Worm (Caenorhabditis elegans) whole organism, early embryonic: Measurements from ENCODE around the gene C56C10.9.

Source experiments
- F13C5.2 ChIP-seq: sonication (generic microtip); optimal IDR thresholded peaks from 2 replicates; lab custom pipeline; 2017; ENCODE audit warnings: mild to moderate bottlenecking, missing genetic modification characterization, inconsistent platforms, missing compliant biosample characterization
- ama-1 ChIP-seq: fragments of 150-350 bp; optimal IDR thresholded peaks from 2 replicates; lab custom pipeline; 2014
- ceh-13 ChIP-seq: fragments of 200-800 bp; sonication (Bioruptor generic); optimal IDR thresholded peaks from 2 replicates; lab custom pipeline; 2018; ENCODE audit warnings: mild to moderate bottlenecking, missing genetic modification characterization, missing compliant biosample characterization
- ceh-36 ChIP-seq: sonication (generic microtip); optimal IDR thresholded peaks from 2 replicates; lab custom pipeline; 2016; ENCODE audit warnings: missing genetic modification characterization, inconsistent platforms, missing compliant biosample characterization
- ets-7 ChIP-seq: sonication (generic microtip); optimal IDR thresholded peaks from 2 replicates; lab custom pipeline; 2016; ENCODE audit warnings: missing genotype, missing genetic modification characterization, missing compliant biosample characterization
- flt-1 ChIP-seq: fragments of 200-800 bp; sonication (Bioruptor generic); IDR thresholded peaks from 2 replicates; pipeline ENCODE4 v1.3.6; 2022; ENCODE audit warnings: missing genetic modification characterization, missing compliant biosample characterization
- hmg-4 ChIP-seq: fragments of 200-800 bp; sonication (Bioruptor generic); optimal IDR thresholded peaks from 2 replicates; lab custom pipeline; 2018; ENCODE audit warnings: mild to moderate bottlenecking, missing genetic modification characterization, missing compliant biosample characterization
- scrt-1 ChIP-seq: fragments of 200-800 bp; sonication (Bioruptor generic); IDR thresholded peaks from 2 replicates; pipeline ENCODE4 v1.3.6; 2022; ENCODE audit warnings: missing genetic modification characterization, missing compliant biosample characterization
- tbx-11 ChIP-seq: fragments of 200-800 bp; sonication (Bioruptor generic); IDR thresholded peaks from 2 replicates; pipeline ENCODE4 v1.3.6; 2022; ENCODE audit warnings: missing genetic modification characterization, missing compliant biosample characterization

ce11 chrII:6558887-6559286, 33.3 kb downstream of the C56C10.9 start:
- TF ChIP-seq ceh-36 (tag; lab: Kevin White, UChicago) (no peak), hmg-4 (GFP tag; lab: Kevin White, UChicago) (no peak), tbx-11 (no peak), ceh-13 (GFP tag; lab: Kevin White, UChicago) (no peak), scrt-1 (GFP tag; lab: Robert Waterston, UW) (no peak), ama-1 (lab: Kevin White, UChicago) (no peak), ets-7 (tag; lab: Kevin White, UChicago) (no peak), flt-1 (GFP tag; lab: Robert Waterston, UW) (no peak), F13C5.2 (tag; lab: Kevin White, UChicago) (no peak)
